Worm (Caenorhabditis elegans): ENCODE data around the gene try-5.

The try-5 gene

DNA sequence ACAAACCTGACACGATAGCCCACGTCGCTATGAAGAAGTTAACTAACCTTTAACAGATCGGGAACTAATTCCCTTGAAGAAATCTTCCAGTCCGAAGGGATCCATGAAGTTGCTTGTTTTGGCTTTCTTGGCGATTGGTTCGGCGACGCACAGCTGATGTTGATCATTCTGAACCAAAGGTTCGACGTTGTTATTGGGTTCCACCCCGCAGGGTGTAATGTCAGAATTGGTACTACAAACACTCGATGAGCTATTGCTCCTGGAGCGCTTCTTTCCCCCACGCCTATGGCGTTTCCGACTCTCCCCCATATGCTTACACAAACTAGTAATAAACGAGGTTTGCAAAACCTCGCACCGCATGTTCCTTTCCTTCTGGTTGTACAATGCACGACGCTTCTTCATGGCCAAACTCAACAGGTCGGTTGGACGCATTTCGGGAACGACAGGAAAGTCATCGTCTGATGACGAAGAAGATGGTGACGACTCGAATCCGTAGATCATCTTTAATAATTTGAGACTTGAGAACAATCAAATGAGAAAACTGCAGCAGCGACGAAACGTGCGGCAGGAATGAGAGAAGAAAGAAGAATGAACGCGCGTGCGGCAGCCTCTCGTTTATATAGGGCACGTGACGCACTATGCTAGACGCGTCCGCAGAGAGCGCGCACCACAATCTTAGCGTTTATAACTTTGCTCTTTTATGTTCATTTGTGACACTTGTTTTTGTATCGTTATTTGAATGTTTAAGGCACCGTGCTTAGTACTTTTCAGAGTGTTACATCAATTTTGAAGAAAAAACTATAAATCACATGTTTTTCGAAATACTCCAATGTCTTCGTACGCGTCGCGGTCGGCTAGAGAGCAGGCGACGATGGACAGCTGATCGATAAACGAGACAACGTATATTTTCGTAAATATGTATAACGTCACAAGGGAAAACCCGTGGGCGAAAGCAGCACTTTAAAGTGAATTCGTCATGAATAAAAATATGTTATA is 2.9 kb upstream of the try-5 start, which contains the start of gene tos-1:
Gene tos-1 (minus strand): TSS at position 575 of the 996 bp plus-strand sequence.
- TF ChIP-seq hlh-30 (tag; optimal IDR thresholded peaks at IDR 0.05; ENCODE audit: insufficient read depth) (peak; percentile 100), mec-3 (tag; optimal IDR thresholded peaks at IDR 0.05; ENCODE audit: borderline replicate concordance) (no peak), ceh-22 (tag; optimal IDR thresholded peaks at IDR 0.05) (no peak), pha-4 (tag; optimal IDR thresholded peaks at IDR 0.05) (no peak), fkh-6 (tag; optimal IDR thresholded peaks at IDR 0.05) (peak; percentile 77), K02D7.2 (tag; optimal IDR thresholded peaks at IDR 0.05) (peak; percentile 70), pag-3 (tag; optimal IDR thresholded peaks at IDR 0.05; ENCODE audit: borderline replicate concordance) (peak; percentile 88), lim-6 (tag; optimal IDR thresholded peaks at IDR 0.05) (peak; percentile 46), rnt-1 (tag; optimal IDR thresholded peaks at IDR 0.05) (peak; percentile 99), ceh-6 (GFP tag; optimal IDR thresholded peaks at IDR 0.05) (peak; percentile 21), ztf-16 (tag; optimal IDR thresholded peaks at IDR 0.05) (peak; percentile 93), gmeb-2 (tag; optimal IDR thresholded peaks at IDR 0.05) (peak; percentile 56), ceh-45 (GFP tag; IDR thresholded peaks at IDR 0.05) (0 out of 2 replicates have a peak, but pooled peaks have one; percentile 48), F13H6.1 (tag; optimal IDR thresholded peaks at IDR 0.05) (peak; percentile 89), ahr-1 (tag; optimal IDR thresholded peaks at IDR 0.05) (no peak), npax-4 (tag; optimal IDR thresholded peaks at IDR 0.05) (no peak), fax-1 (tag; optimal IDR thresholded peaks at IDR 0.05) (peak; percentile 66), nhr-232 (tag; optimal IDR thresholded peaks at IDR 0.05) (peak; percentile 34), elt-4 (tag; optimal IDR thresholded peaks at IDR 0.05) (peak; percentile 77), pat-9 (tag; optimal IDR thresholded peaks at IDR 0.05) (peak; percentile 90), ceh-30 (tag; optimal IDR thresholded peaks at IDR 0.05) (no peak), unc-86 (tag; optimal IDR thresholded peaks at IDR 0.05) (peak; percentile 95), sdc-2 (tag; optimal IDR thresholded peaks at IDR 0.05) (peak; percentile 83), nhr-11 (tag; optimal IDR thresholded peaks at IDR 0.05) (no peak), hlh-13 (GFP tag; optimal IDR thresholded peaks at IDR 0.05) (peak; percentile 40), hlh-15 (tag; optimal IDR thresholded peaks at IDR 0.05) (no peak), che-1 (tag; optimal IDR thresholded peaks at IDR 0.05) (peak; percentile 71), K09A11.1 (tag; optimal IDR thresholded peaks at IDR 0.05; ENCODE audit: insufficient read depth) (peak; percentile 90), ceh-9 (tag; optimal IDR thresholded peaks at IDR 0.05) (no peak), ceh-14 (tag; optimal IDR thresholded peaks at IDR 0.05) (peak; percentile 97), syd-9 (tag; optimal IDR thresholded peaks at IDR 0.05) (peak; percentile 95), ceh-31 (tag; optimal IDR thresholded peaks at IDR 0.05) (peak; percentile 97), eyg-1 (tag; optimal IDR thresholded peaks at IDR 0.05) (peak; percentile 75), unc-3 (GFP tag; conservative IDR thresholded peaks at IDR 0.05) (no peak; the same call in 1 of the 2 replicates), unc-3 (tag; optimal IDR thresholded peaks at IDR 0.05) (peak; percentile 96), pha-2 (tag; optimal IDR thresholded peaks at IDR 0.05) (peak; percentile 85), ama-1 (optimal IDR thresholded peaks at IDR 0.05) (peak; percentile 99), unc-42 (tag; optimal IDR thresholded peaks at IDR 0.05) (peak; percentile 97), pax-1 (tag; optimal IDR thresholded peaks at IDR 0.05) (peak; percentile 84), pros-1 (tag; optimal IDR thresholded peaks at IDR 0.05) (peak; percentile 82), ref-2 (tag; optimal IDR thresholded peaks at IDR 0.05) (peak; percentile 100), unc-55 (GFP tag; optimal IDR thresholded peaks at IDR 0.05) (peak; percentile 94), ceh-18 (tag; optimal IDR thresholded peaks at IDR 0.05) (peak; percentile 100), ceh-34 (tag; optimal IDR thresholded peaks at IDR 0.05) (peak; percentile 100), C38D4.7 (GFP tag; optimal IDR thresholded peaks at IDR 0.05) (peak; percentile 59), nfya-1 (tag; optimal IDR thresholded peaks at IDR 0.05) (peak; percentile 93), hlh-8 (tag; optimal IDR thresholded peaks at IDR 0.05) (peak; percentile 93), lin-11 (tag; optimal IDR thresholded peaks at IDR 0.05) (peak; percentile 57), sox-4 (tag; optimal IDR thresholded peaks at IDR 0.05) (peak; percentile 76), hlh-6 (tag; optimal IDR thresholded peaks at IDR 0.05) (peak; percentile 77), odd-2 (tag; optimal IDR thresholded peaks at IDR 0.05) (no peak)

Data from whole organism, late embryonic.